Fruit fly (Drosophila melanogaster) whole organism, embryonic: ENCODE data around the gene CG31288.
A peak's percentile ranks its signal among the peaks of the same experiment; 100 is the strongest.

Experiments used
- ATbp ChIP-seq: fragments of 200-800 bp; sonication (Bioruptor generic); optimal IDR thresholded peaks from 2 replicates; lab custom pipeline; 2017; ENCODE audit warnings: missing biosample characterization, mild to moderate bottlenecking, missing genetic modification characterization, missing genetic modification reagents
- Abd-B ChIP-seq: fragments of 200-800 bp; sonication (Bioruptor generic); optimal IDR thresholded peaks from 2 replicates; lab custom pipeline; 2018; ENCODE audit warnings: missing biosample characterization, mild to moderate bottlenecking, missing genetic modification characterization, moderate library complexity
- Bdp1 ChIP-seq: fragments of 200-800 bp; sonication (Bioruptor generic); optimal IDR thresholded peaks from 3 replicates; lab custom pipeline; 2016; ENCODE audit warnings: missing biosample characterization, missing genetic modification characterization
- CG10979 ChIP-seq: fragments of 200-800 bp; sonication (Bioruptor generic); optimal IDR thresholded peaks from 2 replicates; lab custom pipeline; 2018; ENCODE audit warnings: missing biosample characterization, mild to moderate bottlenecking, missing genetic modification characterization, moderate library complexity
- CG11504 ChIP-seq: fragments of 200-800 bp; sonication (Bioruptor generic); optimal IDR thresholded peaks from 3 replicates; lab custom pipeline; 2019; ENCODE audit warnings: missing biosample characterization, mild to moderate bottlenecking, missing genetic modification characterization, moderate library complexity
- CG11560 ChIP-seq: fragments of 200-800 bp; sonication (Bioruptor generic); IDR thresholded peaks from 3 replicates; pipeline ENCODE4 v1.3.6; 2022; ENCODE audit warnings: missing biosample characterization, missing genetic modification characterization
- CG12155 ChIP-seq: fragments of 200-800 bp; sonication (Bioruptor generic); optimal IDR thresholded peaks from 3 replicates; lab custom pipeline; 2016; ENCODE audit warnings: missing biosample characterization, missing genetic modification characterization
- CG12744 ChIP-seq: fragments of 200-800 bp; sonication (Bioruptor generic); optimal IDR thresholded peaks from 2 replicates; lab custom pipeline; 2016; ENCODE audit warnings: missing biosample characterization, missing genetic modification characterization
- CG16815 ChIP-seq: fragments of 200-800 bp; sonication (Bioruptor generic); optimal IDR thresholded peaks from 3 replicates; lab custom pipeline; 2017; ENCODE audit warnings: missing biosample characterization, mild to moderate bottlenecking, missing genetic modification characterization
- CG3065 ChIP-seq: fragments of 200-800 bp; sonication (Bioruptor generic); optimal IDR thresholded peaks from 2 replicates; lab custom pipeline; 2016; ENCODE audit warnings: missing biosample characterization, missing genetic modification characterization
- CG31224 ChIP-seq: fragments of 200-800 bp; sonication (Bioruptor generic); IDR thresholded peaks from 2 replicates; pipeline ENCODE4 v1.3.6; 2022; ENCODE audit warnings: missing biosample characterization, missing genetic modification characterization
- CG3163 ChIP-seq: fragments of 200-800 bp; sonication (Bioruptor generic); optimal IDR thresholded peaks from 3 replicates; lab custom pipeline; 2016; ENCODE audit warnings: missing biosample characterization, missing genetic modification characterization
- CG33213 ChIP-seq: fragments of 200-800 bp; sonication (Bioruptor generic); optimal IDR thresholded peaks from 3 replicates; lab custom pipeline; 2016; ENCODE audit warnings: missing biosample characterization, missing genetic modification characterization
- CG34224 ChIP-seq: fragments of 200-800 bp; sonication (Bioruptor generic); IDR thresholded peaks from 3 replicates; pipeline ENCODE4 v1.3.6; 2022; ENCODE audit warnings: missing biosample characterization, missing genetic modification characterization; ENCODE audit not compliant: partially characterized antibody
- CG6272 ChIP-seq: fragments of 200-800 bp; sonication (Bioruptor generic); IDR thresholded peaks from 2 replicates; pipeline ENCODE4 v1.3.6; 2022; ENCODE audit warnings: missing biosample characterization, missing genetic modification characterization
- CG6765 ChIP-seq: fragments of 200-800 bp; sonication (Bioruptor generic); optimal IDR thresholded peaks from 3 replicates; lab custom pipeline; 2017; ENCODE audit warnings: missing biosample characterization, mild to moderate bottlenecking, missing genetic modification characterization
- Dad ChIP-seq: fragments of 200-800 bp; sonication (Bioruptor generic); optimal IDR thresholded peaks from 3 replicates; lab custom pipeline; 2016; ENCODE audit warnings: missing biosample characterization, missing genetic modification characterization
- Dfd ChIP-seq, 2 experiments: fragments of >200 bp; optimal IDR thresholded peaks; 2 replicates each; lab custom pipeline; 2017; ENCODE audit warnings: missing biosample characterization in 2 of 2, missing genetic modification characterization in 2 of 2
- E2f2 ChIP-seq: fragments of 200-800 bp; sonication (Bioruptor generic); IDR thresholded peaks from 2 replicates; pipeline ENCODE4 v1.3.6; 2022; ENCODE audit warnings: missing biosample characterization, missing genetic modification characterization
- Eip74EF ChIP-seq, 2 experiments: fragments of 200-800 bp in 1 of 2; fragments of >200 bp in 1 of 2; sonication (Bioruptor generic) in 1 of 2; optimal IDR thresholded peaks; 2 replicates each; lab custom pipeline; 2017 to 2019; ENCODE audit warnings: missing biosample characterization in 2 of 2, missing genetic modification characterization in 2 of 2, mild to moderate bottlenecking in 1 of 2, moderate library complexity in 1 of 2
- H2.0 ChIP-seq: fragments of 200-800 bp; sonication (Bioruptor generic); IDR thresholded peaks from 2 replicates; pipeline ENCODE4 v1.3.6; 2022; ENCODE audit warnings: missing biosample characterization, missing genetic modification characterization
- HLH4C ChIP-seq: fragments of 200-800 bp; sonication (Bioruptor generic); IDR thresholded peaks from 3 replicates; pipeline ENCODE4 v1.3.6; 2022; ENCODE audit warnings: missing biosample characterization, missing genetic modification characterization; ENCODE audit not compliant: partially characterized antibody
- Hand ChIP-seq: fragments of 200-800 bp; sonication (Bioruptor generic); optimal IDR thresholded peaks from 2 replicates; lab custom pipeline; 2017; ENCODE audit warnings: mild to moderate bottlenecking, missing biosample characterization, missing genetic modification reagents, missing genetic modification characterization
- Hmx ChIP-seq: fragments of 200-800 bp; sonication (Bioruptor generic); optimal IDR thresholded peaks from 2 replicates; lab custom pipeline; 2016; ENCODE audit warnings: missing biosample characterization, missing genetic modification characterization
- Myb ChIP-seq: fragments of 200-800 bp; sonication (Bioruptor generic); optimal IDR thresholded peaks from 2 replicates; lab custom pipeline; 2016; ENCODE audit warnings: missing biosample characterization, missing genetic modification characterization
- Tbp ChIP-seq: fragments of >200 bp; optimal IDR thresholded peaks from 2 replicates; lab custom pipeline; 2018; ENCODE audit warnings: missing biosample characterization, missing genetic modification characterization
- Trl ChIP-seq, 3 experiments: fragments of >200 bp in 2 of 3; fragments of 200-800 bp in 1 of 3; sonication (Bioruptor generic) in 1 of 3; optimal IDR thresholded peaks; 2 replicates in 1 of 3; 3 replicates in 2 of 3; lab custom pipeline; 2016 to 2017; ENCODE audit warnings: missing biosample characterization in 1 of 3, missing genetic modification characterization in 1 of 3
- Usf ChIP-seq: fragments of 200-800 bp; sonication (Bioruptor generic); optimal IDR thresholded peaks from 2 replicates; lab custom pipeline; 2017; ENCODE audit warnings: missing genotype, missing biosample characterization, missing genetic modification characterization
- Xrp1 ChIP-seq: fragments of 200-800 bp; sonication (Bioruptor generic); IDR thresholded peaks from 2 replicates; pipeline ENCODE4 v1.3.6; 2022; ENCODE audit warnings: missing biosample characterization, missing genetic modification characterization
- abd-A ChIP-seq: fragments of 200-800 bp; sonication (Bioruptor generic); optimal IDR thresholded peaks from 3 replicates; lab custom pipeline; 2019; ENCODE audit warnings: missing biosample characterization, mild to moderate bottlenecking, missing genetic modification characterization, moderate library complexity
- az2 ChIP-seq: fragments of 200-800 bp; sonication (Bioruptor generic); optimal IDR thresholded peaks from 3 replicates; lab custom pipeline; 2016; ENCODE audit warnings: missing biosample characterization, missing genetic modification characterization
- bowl ChIP-seq: fragments of 200-800 bp; sonication (Bioruptor generic); IDR thresholded peaks from 2 replicates; pipeline ENCODE4 v1.3.6; 2022; ENCODE audit warnings: missing biosample characterization, missing genetic modification characterization
- chinmo ChIP-seq: fragments of 200-800 bp; sonication (Bioruptor generic); IDR thresholded peaks from 4 replicates; pipeline ENCODE4 v1.3.6; 2022; ENCODE audit warnings: missing biosample characterization, missing genetic modification characterization; ENCODE audit not compliant: partially characterized antibody
- dmrt11E ChIP-seq: fragments of 200-800 bp; sonication (Bioruptor generic); optimal IDR thresholded peaks from 3 replicates; lab custom pipeline; 2018; ENCODE audit warnings: missing biosample characterization, mild to moderate bottlenecking, missing genetic modification characterization, moderate library complexity
- eve ChIP-seq, 2 experiments: fragments of >200 bp; optimal IDR thresholded peaks; 2 replicates each; lab custom pipeline; 2017; ENCODE audit warnings: missing biosample characterization in 2 of 2, missing genetic modification characterization in 2 of 2
- exex ChIP-seq: fragments of 200-800 bp; sonication (Bioruptor generic); optimal IDR thresholded peaks from 4 replicates; lab custom pipeline; 2018; ENCODE audit warnings: missing biosample characterization, mild to moderate bottlenecking, missing genetic modification characterization, moderate library complexity
- fd102C ChIP-seq: fragments of 200-800 bp; sonication (Bioruptor generic); optimal IDR thresholded peaks from 2 replicates; lab custom pipeline; 2018; ENCODE audit warnings: missing biosample characterization, mild to moderate bottlenecking, missing genetic modification characterization, moderate library complexity
- fd3F ChIP-seq: fragments of 200-800 bp; sonication (Bioruptor generic); optimal IDR thresholded peaks from 2 replicates; lab custom pipeline; 2018; ENCODE audit warnings: missing biosample characterization, mild to moderate bottlenecking, missing genetic modification characterization, moderate library complexity
- gro ChIP-seq: fragments of 200-800 bp; sonication (Bioruptor generic); optimal IDR thresholded peaks from 2 replicates; lab custom pipeline; 2016; ENCODE audit warnings: missing biosample characterization, missing genetic modification characterization
- maf-S ChIP-seq: fragments of 200-800 bp; sonication (Bioruptor generic); optimal IDR thresholded peaks from 2 replicates; lab custom pipeline; 2016; ENCODE audit warnings: missing biosample characterization, missing genetic modification characterization
- oc ChIP-seq: fragments of 200-800 bp; sonication (Bioruptor generic); optimal IDR thresholded peaks from 2 replicates; lab custom pipeline; 2018; ENCODE audit warnings: missing biosample characterization, mild to moderate bottlenecking, missing genetic modification characterization, moderate library complexity
- repo ChIP-seq: fragments of 200-800 bp; sonication (Bioruptor generic); optimal IDR thresholded peaks from 2 replicates; lab custom pipeline; 2016; ENCODE audit warnings: missing biosample characterization, missing genetic modification characterization
- sens ChIP-seq: fragments of 200-800 bp; sonication (Bioruptor generic); peaks from one replicate; lab custom pipeline; 2016; ENCODE audit warnings: missing biosample characterization, missing genetic modification characterization
- sens-2 ChIP-seq: fragments of 200-800 bp; sonication (Bioruptor generic); IDR thresholded peaks from 2 replicates; pipeline ENCODE4 v1.3.6; 2022; ENCODE audit warnings: missing biosample characterization, missing genetic modification characterization
- sima ChIP-seq: fragments of 200-800 bp; sonication (Bioruptor generic); optimal IDR thresholded peaks from 2 replicates; lab custom pipeline; 2016; ENCODE audit warnings: missing biosample characterization, missing genetic modification characterization
- slp2 ChIP-seq: fragments of 200-800 bp; sonication (Bioruptor generic); optimal IDR thresholded peaks from 2 replicates; lab custom pipeline; 2016; ENCODE audit warnings: missing biosample characterization, missing genetic modification characterization
- so ChIP-seq: fragments of 200-800 bp; sonication (Bioruptor generic); IDR thresholded peaks from 3 replicates; pipeline ENCODE4 v1.3.6; 2022; ENCODE audit warnings: missing biosample characterization, missing genetic modification characterization
- sug ChIP-seq: fragments of 200-800 bp; optimal IDR thresholded peaks from 2 replicates; lab custom pipeline; 2019; ENCODE audit warnings: missing biosample characterization, mild to moderate bottlenecking, missing genetic modification characterization, moderate library complexity
- vvl ChIP-seq: fragments of 200-800 bp; sonication (Bioruptor generic); IDR thresholded peaks from 2 replicates; pipeline ENCODE4 v1.3.6; 2022; ENCODE audit warnings: missing biosample characterization, missing genetic modification characterization
- z ChIP-seq: fragments of 200-800 bp; sonication (Bioruptor generic); IDR thresholded peaks from 3 replicates; pipeline ENCODE4 v1.3.6; 2022; ENCODE audit warnings: missing biosample characterization, missing genetic modification characterization

Gene CG31288

dm6 chr3R:25287128-25287527, 12.2 kb downstream of the CG31288 start, which contains the start of gene CG13658:
Gene CG13658, plus strand, starts transcription at chr3R:25287474.
- TF ChIP-seq abd-A, result no peak
- TF ChIP-seq exex (tag; lab: Kevin White, UChicago), result peak; percentile 69
- no peak for TF ChIP-seq bowl (GFP tag; lab: Robert Waterston, UW)
- no peak for TF ChIP-seq oc (tag; lab: Kevin White, UChicago)
- no peak for TF ChIP-seq Dfd (GFP tag; optimal IDR thresholded peaks at IDR 0.05; lab: Kevin White, UChicago)
- no peak for TF ChIP-seq CG33213 (GFP tag; lab: Kevin White, UChicago)
- no peak for TF ChIP-seq CG3163 (GFP tag; lab: Kevin White, UChicago)
- no peak for TF ChIP-seq Tbp (GFP tag; lab: Kevin White, UChicago)
- no peak for TF ChIP-seq Myb (GFP tag; lab: Kevin White, UChicago)
- TF ChIP-seq CG3065 (GFP tag; lab: Kevin White, UChicago), result no peak
- no peak for TF ChIP-seq sens-2 (GFP tag; lab: Robert Waterston, UW)
- TF ChIP-seq Abd-B (GFP tag; lab: Kevin White, UChicago), result no peak
- no peak for TF ChIP-seq CG12744 (GFP tag; lab: Kevin White, UChicago)
- no peak for TF ChIP-seq vvl (GFP tag; lab: Robert Waterston, UW)
- TF ChIP-seq CG34224 (GFP tag; lab: Robert Waterston, UW), result no peak
- TF ChIP-seq so (GFP tag; lab: Robert Waterston, UW), result no peak
- TF ChIP-seq CG6765 (GFP tag; lab: Kevin White, UChicago), result no peak
- peak in 1 of 2 experiments; percentile 16 for TF ChIP-seq Trl (optimal IDR thresholded peaks at IDR 0.05; lab: Kevin White, UChicago)
- TF ChIP-seq Trl (GFP tag; optimal IDR thresholded peaks at IDR 0.05; lab: Kevin White, UChicago), result no peak
- no peak for TF ChIP-seq CG6272 (GFP tag; lab: Robert Waterston, UW)
- no peak for TF ChIP-seq repo (GFP tag; lab: Kevin White, UChicago)
- TF ChIP-seq sens (GFP tag; lab: Kevin White, UChicago), result peak; percentile 13
- no peak for TF ChIP-seq Bdp1 (GFP tag; lab: Kevin White, UChicago)
- TF ChIP-seq Hand (GFP tag; lab: Kevin White, UChicago), result no peak
- no peak for TF ChIP-seq az2
- TF ChIP-seq CG11504 (tag; lab: Kevin White, UChicago), result no peak
- TF ChIP-seq CG11560 (tag; lab: Robert Waterston, UW), result no peak
- no peak for TF ChIP-seq H2.0 (GFP tag; lab: Robert Waterston, UW)
- TF ChIP-seq Xrp1 (GFP tag; lab: Robert Waterston, UW), result no peak
- TF ChIP-seq sug (tag; lab: Kevin White, UChicago), result peak; percentile 29
- TF ChIP-seq Usf, result no peak
- no peak for TF ChIP-seq gro
- no peak for TF ChIP-seq Dad (GFP tag; lab: Kevin White, UChicago)
- TF ChIP-seq Eip74EF (GFP tag; optimal IDR thresholded peaks at IDR 0.05; lab: Kevin White, UChicago), result no peak
- TF ChIP-seq CG10979 (tag; lab: Kevin White, UChicago), result no peak
- TF ChIP-seq E2f2 (GFP tag; lab: Robert Waterston, UW), result no peak
- TF ChIP-seq HLH4C (GFP tag; lab: Robert Waterston, UW), result no peak
- no peak for TF ChIP-seq CG12155 (GFP tag; lab: Kevin White, UChicago)
- TF ChIP-seq fd102C (GFP tag; lab: Kevin White, UChicago), result no peak
- no peak for TF ChIP-seq sima
- no peak for TF ChIP-seq Hmx
- no peak for TF ChIP-seq CG16815
- no peak for TF ChIP-seq CG31224 (GFP tag; lab: Robert Waterston, UW)
- no peak for TF ChIP-seq eve (GFP tag; optimal IDR thresholded peaks at IDR 0.05; lab: Kevin White, UChicago)
- 0 out of 4 replicates have a peak, but pooled peaks have one; percentile 17 for TF ChIP-seq chinmo (GFP tag; lab: Robert Waterston, UW)
- TF ChIP-seq slp2 (GFP tag; lab: Kevin White, UChicago), result no peak
- no peak for TF ChIP-seq maf-S
- 0 out of 3 replicates have a peak, but pooled peaks have one; percentile 31 for TF ChIP-seq z
- no peak for TF ChIP-seq dmrt11E (tag; lab: Kevin White, UChicago)
- no peak for TF ChIP-seq fd3F (GFP tag; lab: Kevin White, UChicago)
- no peak for TF ChIP-seq ATbp (GFP tag; lab: Kevin White, UChicago)
